Fruit fly (Drosophila melanogaster) whole organism, embryonic: ENCODE results near the gene mRpL28.

Source experiments
- B-H1 ChIP-seq: fragments of 200-800 bp; sonication (Bioruptor generic); IDR thresholded peaks from 3 replicates; pipeline ENCODE4 v1.3.6; 2022; ENCODE audit warnings: missing biosample characterization, missing genetic modification characterization
- Bteb2 ChIP-seq: fragments of 200-800 bp; sonication (Bioruptor generic); optimal IDR thresholded peaks from 2 replicates; lab custom pipeline; 2016; ENCODE audit warnings: missing biosample characterization, missing genetic modification characterization
- C15 ChIP-seq: fragments of 200-800 bp; sonication (Bioruptor generic); IDR thresholded peaks from 3 replicates; pipeline ENCODE4 v1.3.6; 2022; ENCODE audit warnings: missing biosample characterization, missing genetic modification characterization
- CG10431 ChIP-seq: fragments of 200-800 bp; sonication (Bioruptor generic); optimal IDR thresholded peaks from 3 replicates; lab custom pipeline; 2018; ENCODE audit warnings: missing biosample characterization, mild to moderate bottlenecking, missing genetic modification characterization
- CG10462 ChIP-seq: fragments of 200-800 bp; sonication (Bioruptor generic); optimal IDR thresholded peaks from 2 replicates; lab custom pipeline; 2016; ENCODE audit warnings: missing biosample characterization, missing genetic modification characterization
- CG11093 ChIP-seq: fragments of 200-800 bp; sonication (Bioruptor generic); IDR thresholded peaks from 3 replicates; pipeline ENCODE4 v1.3.6; 2022; ENCODE audit warnings: missing biosample characterization, missing genetic modification characterization
- CG11247 ChIP-seq: fragments of 200-800 bp; sonication (Bioruptor generic); IDR thresholded peaks from 2 replicates; pipeline ENCODE4 v1.3.6; 2022; ENCODE audit warnings: missing biosample characterization, missing genetic modification characterization
- CG12744 ChIP-seq: fragments of 200-800 bp; sonication (Bioruptor generic); optimal IDR thresholded peaks from 2 replicates; lab custom pipeline; 2016; ENCODE audit warnings: missing biosample characterization, missing genetic modification characterization
- CG13624 ChIP-seq: fragments of 200-800 bp; sonication (Bioruptor generic); optimal IDR thresholded peaks from 2 replicates; lab custom pipeline; 2016; ENCODE audit warnings: missing biosample characterization, missing genetic modification characterization
- CG14441 ChIP-seq: fragments of 200-800 bp; sonication (Bioruptor generic); IDR thresholded peaks from 2 replicates; pipeline ENCODE4 v1.3.6; 2022; ENCODE audit warnings: missing biosample characterization, missing genetic modification characterization
- CG14860 ChIP-seq: fragments of 200-800 bp; sonication (Bioruptor generic); IDR thresholded peaks from 3 replicates; pipeline ENCODE4 v1.3.6; 2022; ENCODE audit warnings: missing biosample characterization, missing genetic modification characterization; ENCODE audit not compliant: partially characterized antibody
- CG15011 ChIP-seq: fragments of 200-800 bp; sonication (Bioruptor generic); optimal IDR thresholded peaks from 3 replicates; lab custom pipeline; 2018; ENCODE audit warnings: missing biosample characterization, mild to moderate bottlenecking, missing genetic modification characterization
- CG1603 ChIP-seq: fragments of 200-800 bp; sonication (Bioruptor generic); optimal IDR thresholded peaks from 2 replicates; lab custom pipeline; 2019; ENCODE audit warnings: missing biosample characterization, mild to moderate bottlenecking, missing genetic modification characterization, moderate library complexity
- CG17186 ChIP-seq: fragments of 200-800 bp; sonication (Bioruptor generic); optimal IDR thresholded peaks from 3 replicates; lab custom pipeline; 2017; ENCODE audit warnings: missing biosample characterization, missing genetic modification reagents, missing genetic modification characterization
- CG17568 ChIP-seq: fragments of 200-800 bp; sonication (Bioruptor generic); optimal IDR thresholded peaks from 2 replicates; lab custom pipeline; 2018; ENCODE audit warnings: missing biosample characterization, mild to moderate bottlenecking, missing genetic modification characterization, moderate library complexity
- CG2202 ChIP-seq: fragments of 200-800 bp; sonication (Bioruptor generic); optimal IDR thresholded peaks from 2 replicates; lab custom pipeline; 2018; ENCODE audit warnings: missing biosample characterization, mild to moderate bottlenecking, missing genetic modification characterization
- CG3065 ChIP-seq: fragments of 200-800 bp; sonication (Bioruptor generic); optimal IDR thresholded peaks from 2 replicates; lab custom pipeline; 2016; ENCODE audit warnings: missing biosample characterization, missing genetic modification characterization
- CG31365 ChIP-seq: fragments of 200-800 bp; sonication (Bioruptor generic); optimal IDR thresholded peaks from 2 replicates; lab custom pipeline; 2018; ENCODE audit warnings: missing biosample characterization, mild to moderate bottlenecking, missing genetic modification characterization
- CG4328 ChIP-seq: fragments of 200-800 bp; sonication (Bioruptor generic); optimal IDR thresholded peaks from 3 replicates; lab custom pipeline; 2017; ENCODE audit warnings: missing biosample characterization, missing genetic modification reagents, missing genetic modification characterization
- CG6272 ChIP-seq: fragments of 200-800 bp; sonication (Bioruptor generic); IDR thresholded peaks from 2 replicates; pipeline ENCODE4 v1.3.6; 2022; ENCODE audit warnings: missing biosample characterization, missing genetic modification characterization
- CG8281 ChIP-seq: fragments of 200-800 bp; sonication (Bioruptor generic); optimal IDR thresholded peaks from 2 replicates; lab custom pipeline; 2018; ENCODE audit warnings: missing biosample characterization, mild to moderate bottlenecking, missing genetic modification characterization, moderate library complexity
- CG8388 ChIP-seq: fragments of 200-800 bp; sonication (Bioruptor generic); optimal IDR thresholded peaks from 2 replicates; lab custom pipeline; 2019; ENCODE audit warnings: missing biosample characterization, mild to moderate bottlenecking, missing genetic modification characterization, moderate library complexity
- CG9727 ChIP-seq: fragments of 200-800 bp; sonication (Bioruptor generic); optimal IDR thresholded peaks from 3 replicates; lab custom pipeline; 2017; ENCODE audit warnings: missing biosample characterization, mild to moderate bottlenecking, missing genetic modification characterization
- CHES-1-like ChIP-seq: fragments of 200-800 bp; sonication (Bioruptor generic); optimal IDR thresholded peaks from 2 replicates; lab custom pipeline; 2016; ENCODE audit warnings: missing biosample characterization, missing genetic modification characterization
- Dad ChIP-seq: fragments of 200-800 bp; sonication (Bioruptor generic); optimal IDR thresholded peaks from 3 replicates; lab custom pipeline; 2016; ENCODE audit warnings: missing biosample characterization, missing genetic modification characterization
- Dip3 ChIP-seq: fragments of 200-800 bp; sonication (Bioruptor generic); optimal IDR thresholded peaks from 3 replicates; lab custom pipeline; 2016; ENCODE audit warnings: missing biosample characterization, missing genetic modification characterization
- Drgx ChIP-seq: fragments of 200-800 bp; sonication (Bioruptor generic); IDR thresholded peaks from 2 replicates; pipeline ENCODE4 v1.3.6; 2022; ENCODE audit warnings: missing biosample characterization, missing genetic modification characterization
- E2f2 ChIP-seq: fragments of 200-800 bp; sonication (Bioruptor generic); IDR thresholded peaks from 2 replicates; pipeline ENCODE4 v1.3.6; 2022; ENCODE audit warnings: missing biosample characterization, missing genetic modification characterization
- HmgZ ChIP-seq: fragments of 200-800 bp; sonication (Bioruptor generic); optimal IDR thresholded peaks from 2 replicates; lab custom pipeline; 2018; ENCODE audit warnings: missing biosample characterization, mild to moderate bottlenecking, missing genetic modification characterization
- Jarid2 ChIP-seq: fragments of 200-800 bp; sonication (Bioruptor generic); optimal IDR thresholded peaks from 3 replicates; lab custom pipeline; 2017; ENCODE audit warnings: mild to moderate bottlenecking, missing biosample characterization, missing genetic modification reagents, missing genetic modification characterization
- Mrtf ChIP-seq: fragments of 200-800 bp; sonication (Bioruptor generic); IDR thresholded peaks from 3 replicates; pipeline ENCODE4 v1.3.6; 2022; ENCODE audit warnings: missing biosample characterization, missing genetic modification characterization
- NC2α ChIP-seq: fragments of 200-800 bp; sonication (Bioruptor generic); optimal IDR thresholded peaks from 2 replicates; lab custom pipeline; 2016; ENCODE audit warnings: missing biosample characterization, missing genetic modification characterization
- Pdp1 ChIP-seq, 2 experiments: fragments of 200-800 bp; sonication (Bioruptor generic); optimal IDR thresholded peaks; 3 replicates each; lab custom pipeline; 2016; ENCODE audit warnings: missing biosample characterization in 2 of 2, missing genetic modification characterization in 2 of 2, mild to moderate bottlenecking in 1 of 2, moderate library complexity in 1 of 2
- Poxn ChIP-seq: fragments of 200-800 bp; sonication (Bioruptor generic); IDR thresholded peaks from 2 replicates; pipeline ENCODE4 v1.3.6; 2022; ENCODE audit warnings: missing biosample characterization, missing genetic modification characterization
- Six4 ChIP-seq: fragments of 200-800 bp; sonication (Bioruptor generic); optimal IDR thresholded peaks from 2 replicates; lab custom pipeline; 2016; ENCODE audit warnings: missing biosample characterization, missing genetic modification characterization
- Spps ChIP-seq: fragments of 200-800 bp; sonication (Bioruptor generic); optimal IDR thresholded peaks from 2 replicates; lab custom pipeline; 2018; ENCODE audit warnings: missing biosample characterization, mild to moderate bottlenecking, missing genetic modification characterization
- aop ChIP-seq: fragments of 200-800 bp; sonication (Bioruptor generic); IDR thresholded peaks from 2 replicates; pipeline ENCODE4 v1.3.6; 2022; ENCODE audit warnings: missing biosample characterization, missing genetic modification characterization
- disco-r ChIP-seq: fragments of 200-800 bp; sonication (Bioruptor generic); optimal IDR thresholded peaks from 2 replicates; lab custom pipeline; 2016; ENCODE audit warnings: missing biosample characterization, missing genetic modification characterization
- hth ChIP-seq: fragments of >200 bp; optimal IDR thresholded peaks from 2 replicates; lab custom pipeline; 2017; ENCODE audit warnings: inconsistent platforms
- lilli ChIP-seq: fragments of 200-800 bp; sonication (Bioruptor generic); optimal IDR thresholded peaks from 3 replicates; lab custom pipeline; 2016; ENCODE audit warnings: missing biosample characterization, missing genetic modification characterization
- nmo ChIP-seq: fragments of 200-800 bp; sonication (Bioruptor generic); optimal IDR thresholded peaks from 2 replicates; lab custom pipeline; 2018; ENCODE audit warnings: missing biosample characterization, mild to moderate bottlenecking, missing genetic modification characterization, moderate library complexity
- oc ChIP-seq: fragments of 200-800 bp; sonication (Bioruptor generic); optimal IDR thresholded peaks from 2 replicates; lab custom pipeline; 2018; ENCODE audit warnings: missing biosample characterization, mild to moderate bottlenecking, missing genetic modification characterization, moderate library complexity
- prd ChIP-seq, 3 experiments: fragments of >200 bp in 2 of 3; fragments of 200-800 bp in 1 of 3; sonication (Bioruptor generic) in 1 of 3; optimal IDR thresholded peaks in 2 of 3; IDR thresholded peaks in 1 of 3; 2 replicates in 2 of 3; 3 replicates in 1 of 3; pipeline versions ENCODE4 v1.3.6 to Lab custom; 2017 to 2022; ENCODE audit warnings: missing biosample characterization in 1 of 3, missing genetic modification characterization in 1 of 3
- sd ChIP-seq: fragments of 200-800 bp; sonication (Bioruptor generic); optimal IDR thresholded peaks from 3 replicates; lab custom pipeline; 2018; ENCODE audit warnings: missing biosample characterization, mild to moderate bottlenecking, missing genetic modification characterization, moderate library complexity
- slbo ChIP-seq: fragments of 200-800 bp; sonication (Bioruptor generic); IDR thresholded peaks from 2 replicates; pipeline ENCODE4 v1.3.6; 2022; ENCODE audit warnings: missing biosample characterization, missing genetic modification characterization
- sob ChIP-seq: fragments of 200-800 bp; sonication (Bioruptor generic); IDR thresholded peaks from 2 replicates; pipeline ENCODE4 v1.3.6; 2022; ENCODE audit warnings: missing biosample characterization, missing genetic modification characterization
- tap ChIP-seq: fragments of 200-800 bp; optimal IDR thresholded peaks from 3 replicates; lab custom pipeline; 2019; ENCODE audit warnings: missing biosample characterization, mild to moderate bottlenecking, missing genetic modification characterization, moderate library complexity
- tio ChIP-seq: fragments of 200-800 bp; sonication (Bioruptor generic); optimal IDR thresholded peaks from 2 replicates; lab custom pipeline; 2017; ENCODE audit warnings: missing biosample characterization, missing genetic modification characterization, inconsistent platforms
- tna ChIP-seq: fragments of 200-800 bp; sonication (Bioruptor generic); IDR thresholded peaks from 2 replicates; pipeline ENCODE4 v1.3.6; 2022; ENCODE audit warnings: missing biosample characterization, missing genetic modification characterization; ENCODE audit not compliant: partially characterized antibody
- twi ChIP-seq: fragments of 200-800 bp; optimal IDR thresholded peaks from 2 replicates; lab custom pipeline; 2019; ENCODE audit warnings: missing biosample characterization, mild to moderate bottlenecking, missing genetic modification characterization, moderate library complexity
- zfh1 ChIP-seq: fragments of 200-800 bp; sonication (Bioruptor generic); IDR thresholded peaks from 3 replicates; pipeline ENCODE4 v1.3.6; 2022; ENCODE audit warnings: missing biosample characterization, missing genetic modification characterization

Gene mRpL28

dm6 chr2L:4945300-4945699 is 28.5 kb upstream of the mRpL28 start, which contains the start of the genes mRpL24 and betaggt-I (continued):
- TF ChIP-seq CG12744 (peak; percentile 78), Poxn (GFP tag; lab: Robert Waterston, UW) (peak; percentile 86), prd (optimal IDR thresholded peaks at IDR 0.05; lab: Kevin White, UChicago) (no peak), prd (GFP tag; IDR thresholded peaks at IDR 0.05; lab: Robert Waterston, UW) (peak; percentile 97), zfh1 (GFP tag; lab: Robert Waterston, UW) (peak; percentile 98), Mrtf (GFP tag; lab: Robert Waterston, UW) (peak; percentile 91), B-H1 (GFP tag; lab: Robert Waterston, UW) (peak; percentile 96), CG11247 (peak; percentile 93), slbo (GFP tag; lab: Robert Waterston, UW) (peak; percentile 97), CG13624 (GFP tag; lab: Kevin White, UChicago) (peak; percentile 64), CHES-1-like (peak; percentile 67), Bteb2 (GFP tag; lab: Kevin White, UChicago) (peak; percentile 92), CG8281 (tag; lab: Kevin White, UChicago) (peak; percentile 87), C15 (GFP tag; lab: Robert Waterston, UW) (peak; percentile 70; the same call in 1 of the 3 replicates), HmgZ (tag; lab: Kevin White, UChicago) (peak; percentile 98), tna (GFP tag; lab: Robert Waterston, UW) (no peak), Pdp1 (GFP tag; optimal IDR thresholded peaks at IDR 0.05; lab: Kevin White, UChicago) (peak; percentile 72 to 88), CG6272 (GFP tag; lab: Robert Waterston, UW) (peak; percentile 92), disco-r (GFP tag; lab: Kevin White, UChicago) (peak; percentile 53), lilli (GFP tag; lab: Kevin White, UChicago) (peak; percentile 96), Six4 (GFP tag; lab: Kevin White, UChicago) (peak; percentile 92), Dad (peak; percentile 49), sob (GFP tag; lab: Robert Waterston, UW) (peak; percentile 97), CG11093 (GFP tag; lab: Robert Waterston, UW) (peak; percentile 94), CG14441 (GFP tag; lab: Robert Waterston, UW) (peak; percentile 97), CG4328 (GFP tag; lab: Kevin White, UChicago) (peak; percentile 94), CG14860 (GFP tag; lab: Robert Waterston, UW) (0 out of 3 replicates have a peak, but pooled peaks have one; percentile 7), Drgx (GFP tag; lab: Robert Waterston, UW) (peak; percentile 96), CG2202 (tag; lab: Kevin White, UChicago) (peak; percentile 89), Spps (tag; lab: Kevin White, UChicago) (peak; percentile 94), NC2α (peak; percentile 50), hth (no peak), Jarid2 (GFP tag; lab: Kevin White, UChicago) (peak; percentile 75), E2f2 (GFP tag; lab: Robert Waterston, UW) (peak; percentile 81), CG8388 (GFP tag; lab: Kevin White, UChicago) (peak; percentile 96), twi (tag; lab: Kevin White, UChicago) (peak; percentile 93), tio (GFP tag; lab: Kevin White, UChicago) (peak; percentile 91), CG9727 (GFP tag; lab: Kevin White, UChicago) (peak; percentile 96), CG15011 (GFP tag; lab: Kevin White, UChicago) (peak; percentile 90), CG10462 (GFP tag; lab: Kevin White, UChicago) (peak; percentile 91), oc (tag; lab: Kevin White, UChicago) (peak; percentile 95), CG31365 (tag; lab: Kevin White, UChicago) (peak; percentile 66), CG17568 (GFP tag; lab: Kevin White, UChicago) (no peak), sd (tag; lab: Kevin White, UChicago) (peak; percentile 89), Dip3 (GFP tag; lab: Kevin White, UChicago) (peak; percentile 89), CG1603 (tag; lab: Kevin White, UChicago) (peak; percentile 84), tap (peak; percentile 95), aop (peak; percentile 87), CG3065 (GFP tag; lab: Kevin White, UChicago) (peak; percentile 90), nmo (GFP tag; lab: Kevin White, UChicago) (peak; percentile 99), CG10431 (GFP tag; lab: Kevin White, UChicago) (peak; percentile 76), CG17186 (GFP tag; lab: Kevin White, UChicago) (peak; percentile 36)
